Fruit fly (Drosophila melanogaster) whole organism, embryonic: ENCODE measurements around the gene eIF3h.

Source experiments
- Aef1 ChIP-seq: fragments of 200-800 bp; sonication (Bioruptor generic); IDR thresholded peaks from 3 replicates; pipeline ENCODE4 v1.3.6; 2022; ENCODE audit warnings: missing biosample characterization, missing genetic modification characterization
- Atf-2 ChIP-seq: fragments of 200-800 bp; sonication (Bioruptor generic); optimal IDR thresholded peaks from 2 replicates; lab custom pipeline; 2016; ENCODE audit warnings: missing biosample characterization, missing genetic modification characterization
- Awh ChIP-seq: fragments of 200-800 bp; sonication (Bioruptor generic); IDR thresholded peaks from 2 replicates; pipeline ENCODE4, ENCODE4 v1.3.6; 2022; ENCODE audit warnings: missing biosample characterization, missing genetic modification characterization
- Bgb ChIP-seq: fragments of 200-800 bp; sonication (Bioruptor generic); IDR thresholded peaks from 2 replicates; pipeline ENCODE4 v1.3.6; 2022; ENCODE audit warnings: missing biosample characterization, missing genetic modification characterization; ENCODE audit not compliant: partially characterized antibody
- CG11398 ChIP-seq: fragments of 200-800 bp; sonication (Bioruptor generic); optimal IDR thresholded peaks from 2 replicates; lab custom pipeline; 2016; ENCODE audit warnings: missing biosample characterization, missing genetic modification characterization
- CG12071 ChIP-seq: fragments of 200-800 bp; sonication (Bioruptor generic); optimal IDR thresholded peaks from 3 replicates; lab custom pipeline; 2018; ENCODE audit warnings: missing biosample characterization, mild to moderate bottlenecking, missing genetic modification characterization
- CG12391 ChIP-seq: fragments of 200-800 bp; sonication (Bioruptor generic); optimal IDR thresholded peaks from 3 replicates; lab custom pipeline; 2018; ENCODE audit warnings: missing biosample characterization, mild to moderate bottlenecking, missing genetic modification characterization, moderate library complexity
- CG17612 ChIP-seq: fragments of 200-800 bp; sonication (Bioruptor generic); IDR thresholded peaks from 2 replicates; pipeline ENCODE4 v1.3.6; 2022; ENCODE audit warnings: missing biosample characterization, missing genetic modification characterization
- CG17802 ChIP-seq: fragments of 200-800 bp; sonication (Bioruptor generic); optimal IDR thresholded peaks from 2 replicates; lab custom pipeline; 2018; ENCODE audit warnings: missing biosample characterization, mild to moderate bottlenecking, missing genetic modification characterization, moderate library complexity
- CG18599 ChIP-seq: fragments of 200-800 bp; sonication (Bioruptor generic); optimal IDR thresholded peaks from 3 replicates; lab custom pipeline; 2017; ENCODE audit warnings: missing biosample characterization, missing genetic modification characterization, mild to moderate bottlenecking, moderate library complexity, missing genetic modification reagents
- CG34376 ChIP-seq: fragments of 200-800 bp; sonication (Bioruptor generic); optimal IDR thresholded peaks from 2 replicates; lab custom pipeline; 2018; ENCODE audit warnings: missing biosample characterization, mild to moderate bottlenecking, missing genetic modification characterization
- CG3847 ChIP-seq: fragments of 200-800 bp; sonication (Bioruptor generic); IDR thresholded peaks from 2 replicates; pipeline ENCODE4 v1.3.6; 2022; ENCODE audit warnings: missing biosample characterization, missing genetic modification characterization
- CG4282 ChIP-seq: fragments of 200-800 bp; sonication (Bioruptor generic); optimal IDR thresholded peaks from 2 replicates; lab custom pipeline; 2016; ENCODE audit warnings: missing biosample characterization, missing genetic modification characterization
- CG6175 ChIP-seq: fragments of 200-800 bp; sonication (Bioruptor generic); IDR thresholded peaks from 3 replicates; pipeline ENCODE4 v1.3.6; 2022; ENCODE audit warnings: missing biosample characterization, missing genetic modification characterization
- CG6272 ChIP-seq: fragments of 200-800 bp; sonication (Bioruptor generic); IDR thresholded peaks from 2 replicates; pipeline ENCODE4 v1.3.6; 2022; ENCODE audit warnings: missing biosample characterization, missing genetic modification characterization
- CG6765 ChIP-seq: fragments of 200-800 bp; sonication (Bioruptor generic); optimal IDR thresholded peaks from 3 replicates; lab custom pipeline; 2017; ENCODE audit warnings: missing biosample characterization, mild to moderate bottlenecking, missing genetic modification characterization
- CG6791 ChIP-seq: fragments of 200-800 bp; sonication (Bioruptor generic); IDR thresholded peaks from 3 replicates; pipeline ENCODE4 v1.3.6; 2022; ENCODE audit warnings: missing biosample characterization, missing genetic modification characterization; ENCODE audit not compliant: partially characterized antibody
- CG7271 ChIP-seq: fragments of 200-800 bp; sonication (Bioruptor generic); optimal IDR thresholded peaks from 2 replicates; lab custom pipeline; 2018; ENCODE audit warnings: missing biosample characterization, mild to moderate bottlenecking, missing genetic modification characterization, moderate library complexity
- CG7357 ChIP-seq: fragments of 200-800 bp; sonication (Bioruptor generic); IDR thresholded peaks from 3 replicates; pipeline ENCODE4 v1.3.6; 2022; ENCODE audit warnings: missing biosample characterization, missing genetic modification characterization
- CG7745 ChIP-seq: fragments of 200-800 bp; sonication (Bioruptor generic); optimal IDR thresholded peaks from 2 replicates; lab custom pipeline; 2018; ENCODE audit warnings: missing biosample characterization, mild to moderate bottlenecking, missing genetic modification characterization, moderate library complexity
- CHES-1-like ChIP-seq: fragments of 200-800 bp; sonication (Bioruptor generic); optimal IDR thresholded peaks from 2 replicates; lab custom pipeline; 2016; ENCODE audit warnings: missing biosample characterization, missing genetic modification characterization
- D19B ChIP-seq: fragments of 200-800 bp; sonication (Bioruptor generic); optimal IDR thresholded peaks from 2 replicates; lab custom pipeline; 2017; ENCODE audit warnings: missing biosample characterization, mild to moderate bottlenecking, missing genetic modification characterization
- Fer2 ChIP-seq: fragments of 200-800 bp; sonication (Bioruptor generic); optimal IDR thresholded peaks from 2 replicates; lab custom pipeline; 2018; ENCODE audit warnings: missing biosample characterization, mild to moderate bottlenecking, missing genetic modification characterization, moderate library complexity
- GATAe ChIP-seq: fragments of 200-800 bp; sonication (Bioruptor generic); conservative IDR thresholded peaks from 2 replicates; pipeline ENCODE4 v1.3.6; 2022; ENCODE audit warnings: missing biosample characterization, missing genetic modification characterization
- MTF-1 ChIP-seq: fragments of 200-800 bp; sonication (Bioruptor generic); optimal IDR thresholded peaks from 2 replicates; lab custom pipeline; 2018; ENCODE audit warnings: missing biosample characterization, mild to moderate bottlenecking, missing genetic modification characterization, borderline replicate concordance
- Mad ChIP-seq: fragments of 200-800 bp; sonication (Bioruptor generic); optimal IDR thresholded peaks from 2 replicates; lab custom pipeline; 2016; ENCODE audit warnings: missing biosample characterization, missing genetic modification characterization
- Rfx ChIP-seq: fragments of 200-800 bp; sonication (Bioruptor generic); IDR thresholded peaks from 2 replicates; pipeline ENCODE4 v1.3.6; 2022; ENCODE audit warnings: missing biosample characterization, missing genetic modification characterization
- Scr ChIP-seq: fragments of 200-800 bp; sonication (Bioruptor generic); IDR thresholded peaks from 2 replicates; pipeline ENCODE4 v1.3.6; 2022; ENCODE audit warnings: missing biosample characterization, missing genetic modification characterization; ENCODE audit not compliant: partially characterized antibody
- Taf1 ChIP-seq: fragments of 200-800 bp; sonication (Bioruptor generic); IDR thresholded peaks from 2 replicates; pipeline ENCODE4 v1.3.6; 2022; ENCODE audit warnings: missing biosample characterization, missing genetic modification characterization
- abd-A ChIP-seq: fragments of 200-800 bp; sonication (Bioruptor generic); optimal IDR thresholded peaks from 3 replicates; lab custom pipeline; 2019; ENCODE audit warnings: missing biosample characterization, mild to moderate bottlenecking, missing genetic modification characterization, moderate library complexity
- ac ChIP-seq: fragments of 200-800 bp; sonication (Bioruptor generic); optimal IDR thresholded peaks from 3 replicates; lab custom pipeline; 2017; ENCODE audit warnings: missing biosample characterization, mild to moderate bottlenecking, missing genetic modification characterization
- bcd ChIP-seq: fragments of 200-800 bp; sonication (Bioruptor generic); optimal IDR thresholded peaks from 2 replicates; lab custom pipeline; 2017; ENCODE audit warnings: missing biosample characterization, mild to moderate bottlenecking, missing genetic modification characterization
- btn ChIP-seq: fragments of 200-800 bp; sonication (Bioruptor generic); optimal IDR thresholded peaks from 2 replicates; lab custom pipeline; 2016; ENCODE audit warnings: missing biosample characterization, missing genetic modification characterization
- chinmo ChIP-seq: fragments of 200-800 bp; sonication (Bioruptor generic); IDR thresholded peaks from 4 replicates; pipeline ENCODE4 v1.3.6; 2022; ENCODE audit warnings: missing biosample characterization, missing genetic modification characterization; ENCODE audit not compliant: partially characterized antibody
- ci ChIP-seq: fragments of 200-800 bp; sonication (Bioruptor generic); IDR thresholded peaks from 3 replicates; pipeline ENCODE4 v1.3.6; 2022; ENCODE audit warnings: missing biosample characterization, missing genetic modification characterization
- eve ChIP-seq, 2 experiments: fragments of >200 bp; optimal IDR thresholded peaks; 2 replicates each; lab custom pipeline; 2017; ENCODE audit warnings: missing biosample characterization in 2 of 2, missing genetic modification characterization in 2 of 2
- fd96Cb ChIP-seq: fragments of 200-800 bp; sonication (Bioruptor generic); optimal IDR thresholded peaks from 2 replicates; lab custom pipeline; 2018; ENCODE audit warnings: missing biosample characterization, mild to moderate bottlenecking, missing genetic modification characterization, moderate library complexity
- gro ChIP-seq: fragments of 200-800 bp; sonication (Bioruptor generic); optimal IDR thresholded peaks from 2 replicates; lab custom pipeline; 2016; ENCODE audit warnings: missing biosample characterization, missing genetic modification characterization
- gsb-n ChIP-seq: fragments of 200-800 bp; sonication (Bioruptor generic); optimal IDR thresholded peaks from 3 replicates; lab custom pipeline; 2018; ENCODE audit warnings: missing biosample characterization, mild to moderate bottlenecking, missing genetic modification characterization
- lilli ChIP-seq: fragments of 200-800 bp; sonication (Bioruptor generic); optimal IDR thresholded peaks from 3 replicates; lab custom pipeline; 2016; ENCODE audit warnings: missing biosample characterization, missing genetic modification characterization
- nerfin-1 ChIP-seq: fragments of 200-800 bp; sonication (Bioruptor generic); optimal IDR thresholded peaks from 3 replicates; lab custom pipeline; 2019; ENCODE audit warnings: missing biosample characterization, mild to moderate bottlenecking, missing genetic modification characterization, moderate library complexity
- odd ChIP-seq: fragments of 200-800 bp; sonication (Bioruptor generic); optimal IDR thresholded peaks from 2 replicates; lab custom pipeline; 2017; ENCODE audit warnings: missing biosample characterization, mild to moderate bottlenecking, missing genetic modification characterization
- peb ChIP-seq: fragments of 200-800 bp; sonication (Bioruptor generic); IDR thresholded peaks from 2 replicates; pipeline ENCODE4 v1.3.6; 2022; ENCODE audit warnings: missing biosample characterization, missing genetic modification characterization
- prd ChIP-seq, 3 experiments: fragments of >200 bp in 2 of 3; fragments of 200-800 bp in 1 of 3; sonication (Bioruptor generic) in 1 of 3; optimal IDR thresholded peaks in 2 of 3; IDR thresholded peaks in 1 of 3; 2 replicates in 2 of 3; 3 replicates in 1 of 3; pipeline versions ENCODE4 v1.3.6 to Lab custom; 2017 to 2022; ENCODE audit warnings: missing biosample characterization in 1 of 3, missing genetic modification characterization in 1 of 3
- rib ChIP-seq: fragments of 200-800 bp; sonication (Bioruptor generic); IDR thresholded peaks from 2 replicates; pipeline ENCODE4 v1.3.6; 2022; ENCODE audit warnings: missing biosample characterization, missing genetic modification characterization
- sd ChIP-seq: fragments of 200-800 bp; sonication (Bioruptor generic); optimal IDR thresholded peaks from 3 replicates; lab custom pipeline; 2018; ENCODE audit warnings: missing biosample characterization, mild to moderate bottlenecking, missing genetic modification characterization, moderate library complexity
- sna ChIP-seq: fragments of 200-800 bp; sonication (Bioruptor generic); IDR thresholded peaks from 2 replicates; pipeline ENCODE4 v1.3.6; 2022; ENCODE audit warnings: missing biosample characterization, missing genetic modification characterization; ENCODE audit not compliant: partially characterized antibody
- vnd ChIP-seq: fragments of 200-800 bp; sonication (Bioruptor generic); IDR thresholded peaks from 3 replicates; pipeline ENCODE4 v1.3.6; 2022; ENCODE audit warnings: missing biosample characterization, missing genetic modification characterization; ENCODE audit not compliant: partially characterized antibody

The eIF3h gene

dm6 chr2L:5088649-5089270 is 35.9 kb upstream of the eIF3h start (continued):
- TF ChIP-seq GATAe (no peak), MTF-1 (GFP tag; lab: Kevin White, UChicago) (no peak), vnd (peak; percentile 54), D19B (GFP tag; lab: Kevin White, UChicago) (peak; percentile 26), sd (tag; lab: Kevin White, UChicago) (no peak), ac (GFP tag; lab: Kevin White, UChicago) (no peak), ci (GFP tag; lab: Robert Waterston, UW) (no peak), Taf1 (GFP tag; lab: Robert Waterston, UW) (no peak), peb (GFP tag; lab: Robert Waterston, UW) (no peak), CG4282 (GFP tag; lab: Kevin White, UChicago) (no peak), Aef1 (GFP tag; lab: Robert Waterston, UW) (no peak), sna (GFP tag; lab: Robert Waterston, UW) (0 out of 2 replicates have a peak, but pooled peaks have one; percentile 54), CG11398 (GFP tag; lab: Kevin White, UChicago) (no peak), Fer2 (tag; lab: Kevin White, UChicago) (no peak), CG17802 (no peak), nerfin-1 (no peak), fd96Cb (no peak), CG7271 (tag; lab: Kevin White, UChicago) (no peak), chinmo (0 out of 4 replicates have a peak, but pooled peaks have one; percentile 37), gro (no peak), gsb-n (tag; lab: Kevin White, UChicago) (no peak), CG6272 (GFP tag; lab: Robert Waterston, UW) (no peak), CG7357 (GFP tag; lab: Robert Waterston, UW) (no peak), CG6791 (GFP tag; lab: Robert Waterston, UW) (peak; percentile 76), Bgb (GFP tag; lab: Robert Waterston, UW) (peak; percentile 53), CG34376 (GFP tag; lab: Kevin White, UChicago) (no peak), CG3847 (GFP tag; lab: Robert Waterston, UW) (no peak)
- TF ChIP-seq, all 482 proteins: peak for 19

- TF ChIP-seq CG12391 (tag; lab: Kevin White, UChicago) (peak; percentile 82), abd-A (peak; percentile 59), CG6765 (GFP tag; lab: Kevin White, UChicago) (peak; percentile 74), Scr (GFP tag; lab: Robert Waterston, UW) (no peak), CHES-1-like (peak; percentile 39), Atf-2 (GFP tag; lab: Kevin White, UChicago) (peak; percentile 62), rib (GFP tag; lab: Robert Waterston, UW) (0 out of 2 replicates have a peak, but pooled peaks have one; percentile 33), bcd (peak; percentile 72), CG17612 (GFP tag; lab: Robert Waterston, UW) (no peak), odd (GFP tag; lab: Kevin White, UChicago) (peak; percentile 85), CG7745 (tag; lab: Kevin White, UChicago) (no peak), lilli (GFP tag; lab: Kevin White, UChicago) (peak; percentile 78), eve (GFP tag; optimal IDR thresholded peaks at IDR 0.05; lab: Kevin White, UChicago) (peak in 1 of 2 experiments; percentile 95), Mad (peak; percentile 68), CG12071 (GFP tag; lab: Kevin White, UChicago) (peak; percentile 75), prd (optimal IDR thresholded peaks at IDR 0.05; lab: Kevin White, UChicago) (no peak), prd (GFP tag; IDR thresholded peaks at IDR 0.05; lab: Robert Waterston, UW) (peak; percentile 65), CG6175 (GFP tag; lab: Robert Waterston, UW) (no peak), Rfx (GFP tag; lab: Robert Waterston, UW) (peak; percentile 54; the same call in 1 of the 2 replicates), Awh (GFP tag; lab: Robert Waterston, UW) (peak; percentile 65; the same call in 1 of the 2 replicates), CG18599 (GFP tag; lab: Kevin White, UChicago) (peak; percentile 89), btn (GFP tag; lab: Kevin White, UChicago) (peak; percentile 33), CG11398 (GFP tag; lab: Kevin White, UChicago) (peak; percentile 43)
Measured at dm6 chr2L:5086905-5087522, 34.1 kb upstream of the eIF3h start.
